Worm (Caenorhabditis elegans): ENCODE data around the gene srh-71.

DNA sequence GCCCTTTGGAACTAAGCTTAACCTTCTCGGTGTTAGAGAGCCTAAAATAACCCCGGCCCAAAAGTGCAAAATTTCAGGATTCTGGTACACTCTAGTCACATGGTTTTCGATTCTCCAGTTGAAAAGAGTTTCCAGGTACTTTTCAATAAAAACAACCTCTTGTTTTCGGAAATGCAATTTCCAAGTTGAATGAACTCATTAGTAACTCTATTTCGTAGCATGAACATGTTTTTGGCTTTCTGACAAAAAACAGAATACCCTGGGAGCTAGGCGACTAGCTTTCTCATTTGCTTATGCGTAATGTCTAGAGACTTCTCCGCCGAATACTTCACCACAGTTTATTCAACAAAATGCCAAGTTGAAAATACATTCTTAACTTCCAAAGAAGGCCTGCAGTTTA is at the start of gene srh-71:
- no peak for TF ChIP-seq hmg-4 (GFP tag; optimal IDR thresholded peaks at IDR 0.05)
- TF ChIP-seq tbx-37 (GFP tag; conservative IDR thresholded peaks at IDR 0.05): no peak
- TF ChIP-seq ama-1 (optimal IDR thresholded peaks at IDR 0.05): no peak
- no peak for TF ChIP-seq ceh-36 (tag; optimal IDR thresholded peaks at IDR 0.05)
- TF ChIP-seq ets-7 (tag; optimal IDR thresholded peaks at IDR 0.05): no peak
- TF ChIP-seq aly-1 (tag; optimal IDR thresholded peaks at IDR 0.05): no peak
- TF ChIP-seq flt-1 (GFP tag; IDR thresholded peaks at IDR 0.05): no peak
- no peak for TF ChIP-seq scrt-1 (GFP tag; IDR thresholded peaks at IDR 0.05)
- no peak for TF ChIP-seq hnd-1 (tag; optimal IDR thresholded peaks at IDR 0.05)
- no peak for TF ChIP-seq F13C5.2 (tag; optimal IDR thresholded peaks at IDR 0.05)
